Fruit fly (Drosophila melanogaster) whole organism, embryonic: Measurements from ENCODE around the gene CSN3.
A peak's percentile ranks its signal among the peaks of the same experiment; 100 is the strongest.

ENCODE experiments used
- Ada2b ChIP-seq: fragments of 200-800 bp; sonication (Bioruptor generic); IDR thresholded peaks from 2 replicates; pipeline ENCODE4 v1.3.6; 2022; ENCODE audit warnings: missing biosample characterization, missing genetic modification characterization
- Atf-2 ChIP-seq: fragments of 200-800 bp; sonication (Bioruptor generic); optimal IDR thresholded peaks from 2 replicates; lab custom pipeline; 2016; ENCODE audit warnings: missing biosample characterization, missing genetic modification characterization
- CG10267 ChIP-seq: fragments of 200-800 bp; sonication (Bioruptor generic); optimal IDR thresholded peaks from 2 replicates; lab custom pipeline; 2018; ENCODE audit warnings: missing biosample characterization, mild to moderate bottlenecking, missing genetic modification characterization, moderate library complexity
- CG11695 ChIP-seq: fragments of 200-800 bp; sonication (Bioruptor generic); IDR thresholded peaks from 3 replicates; pipeline ENCODE4 v1.3.6; 2022; ENCODE audit warnings: missing biosample characterization, missing genetic modification characterization
- CG12236 ChIP-seq: fragments of 200-800 bp; sonication (Bioruptor generic); optimal IDR thresholded peaks from 2 replicates; lab custom pipeline; 2016; ENCODE audit warnings: missing biosample characterization, missing genetic modification characterization
- CG12942 ChIP-seq: fragments of 200-800 bp; sonication (Bioruptor generic); optimal IDR thresholded peaks from 3 replicates; lab custom pipeline; 2016; ENCODE audit warnings: missing biosample characterization, missing genetic modification characterization
- CG13287 ChIP-seq: fragments of 200-800 bp; sonication (Bioruptor generic); IDR thresholded peaks from 2 replicates; pipeline ENCODE4 v1.3.6; 2022; ENCODE audit warnings: missing biosample characterization, missing genetic modification characterization; ENCODE audit not compliant: partially characterized antibody
- CG14441 ChIP-seq: fragments of 200-800 bp; sonication (Bioruptor generic); IDR thresholded peaks from 2 replicates; pipeline ENCODE4 v1.3.6; 2022; ENCODE audit warnings: missing biosample characterization, missing genetic modification characterization
- CG14710 ChIP-seq: fragments of 200-800 bp; sonication (Bioruptor generic); optimal IDR thresholded peaks from 3 replicates; lab custom pipeline; 2019; ENCODE audit warnings: missing biosample characterization, mild to moderate bottlenecking, missing genetic modification characterization, moderate library complexity
- CG14860 ChIP-seq: fragments of 200-800 bp; sonication (Bioruptor generic); IDR thresholded peaks from 3 replicates; pipeline ENCODE4 v1.3.6; 2022; ENCODE audit warnings: missing biosample characterization, missing genetic modification characterization; ENCODE audit not compliant: partially characterized antibody
- CG1602 ChIP-seq: fragments of 200-800 bp; sonication (Bioruptor generic); optimal IDR thresholded peaks from 3 replicates; lab custom pipeline; 2016; ENCODE audit warnings: missing biosample characterization, missing genetic modification characterization
- CG1647 ChIP-seq: fragments of 200-800 bp; sonication (Bioruptor generic); optimal IDR thresholded peaks from 3 replicates; lab custom pipeline; 2016; ENCODE audit warnings: missing biosample characterization, missing genetic modification characterization
- CG17186 ChIP-seq: fragments of 200-800 bp; sonication (Bioruptor generic); optimal IDR thresholded peaks from 3 replicates; lab custom pipeline; 2017; ENCODE audit warnings: missing biosample characterization, missing genetic modification reagents, missing genetic modification characterization
- CG17829 ChIP-seq: fragments of 200-800 bp; optimal IDR thresholded peaks from 2 replicates; lab custom pipeline; 2019; ENCODE audit warnings: missing biosample characterization, mild to moderate bottlenecking, missing genetic modification characterization, moderate library complexity
- CG1792 ChIP-seq: fragments of 200-800 bp; sonication (Bioruptor generic); optimal IDR thresholded peaks from 2 replicates; lab custom pipeline; 2016; ENCODE audit warnings: missing biosample characterization, missing genetic modification characterization
- CG31441 ChIP-seq: fragments of 200-800 bp; sonication (Bioruptor generic); IDR thresholded peaks from 2 replicates; pipeline ENCODE4 v1.3.6; 2022; ENCODE audit warnings: missing biosample characterization, missing genetic modification characterization
- CG32772 ChIP-seq: fragments of 200-800 bp; sonication (Bioruptor generic); IDR thresholded peaks from 2 replicates; pipeline ENCODE4 v1.3.6; 2022; ENCODE audit warnings: missing biosample characterization, missing genetic modification characterization
- CG3281 ChIP-seq: fragments of 200-800 bp; sonication (Bioruptor generic); optimal IDR thresholded peaks from 3 replicates; lab custom pipeline; 2017; ENCODE audit warnings: missing biosample characterization, mild to moderate bottlenecking, missing genetic modification characterization
- CG34376 ChIP-seq: fragments of 200-800 bp; sonication (Bioruptor generic); optimal IDR thresholded peaks from 2 replicates; lab custom pipeline; 2018; ENCODE audit warnings: missing biosample characterization, mild to moderate bottlenecking, missing genetic modification characterization
- CG4360 ChIP-seq: fragments of 200-800 bp; sonication (Bioruptor generic); IDR thresholded peaks from 2 replicates; pipeline ENCODE4 v1.3.6; 2022; ENCODE audit warnings: missing biosample characterization, missing genetic modification characterization
- CG5245 ChIP-seq: fragments of 200-800 bp; sonication (Bioruptor generic); optimal IDR thresholded peaks from 3 replicates; lab custom pipeline; 2016; ENCODE audit warnings: missing biosample characterization, missing genetic modification characterization
- CG8765 ChIP-seq: fragments of 200-800 bp; sonication (Bioruptor generic); IDR thresholded peaks from 2 replicates; pipeline ENCODE4 v1.3.6; 2022; ENCODE audit warnings: missing biosample characterization, missing genetic modification characterization
- CG8924 ChIP-seq: fragments of 200-800 bp; optimal IDR thresholded peaks from 3 replicates; lab custom pipeline; 2019; ENCODE audit warnings: missing biosample characterization, mild to moderate bottlenecking, missing genetic modification characterization, moderate library complexity
- CG8944 ChIP-seq: fragments of 200-800 bp; sonication (Bioruptor generic); optimal IDR thresholded peaks from 3 replicates; lab custom pipeline; 2016; ENCODE audit warnings: missing biosample characterization, missing genetic modification characterization
- CG9437 ChIP-seq: fragments of 200-800 bp; sonication (Bioruptor generic); optimal IDR thresholded peaks from 2 replicates; lab custom pipeline; 2018; ENCODE audit warnings: missing biosample characterization, mild to moderate bottlenecking, missing genetic modification characterization
- CG9932 ChIP-seq: fragments of 200-800 bp; sonication (Bioruptor generic); IDR thresholded peaks from 2 replicates; pipeline ENCODE4 v1.3.6; 2022; ENCODE audit warnings: missing biosample characterization, missing genetic modification characterization
- CkIIα-i1 ChIP-seq: fragments of 200-800 bp; sonication (Bioruptor generic); IDR thresholded peaks from 2 replicates; pipeline ENCODE4 v1.3.6; 2022; ENCODE audit warnings: missing biosample characterization, missing genetic modification characterization
- Dip2 ChIP-seq: fragments of 200-800 bp; sonication (Bioruptor generic); IDR thresholded peaks from 2 replicates; pipeline ENCODE4 v1.3.6; 2022; ENCODE audit warnings: missing biosample characterization, missing genetic modification characterization
- Fer1 ChIP-seq: fragments of 200-800 bp; sonication (Bioruptor generic); optimal IDR thresholded peaks from 2 replicates; lab custom pipeline; 2017; ENCODE audit warnings: missing biosample characterization, mild to moderate bottlenecking, missing genetic modification characterization
- GATAe ChIP-seq: fragments of 200-800 bp; sonication (Bioruptor generic); conservative IDR thresholded peaks from 2 replicates; pipeline ENCODE4 v1.3.6; 2022; ENCODE audit warnings: missing biosample characterization, missing genetic modification characterization
- Gug ChIP-seq: fragments of 200-800 bp; sonication (Bioruptor generic); IDR thresholded peaks from 4 replicates; pipeline ENCODE4 v1.3.6; 2022; ENCODE audit warnings: missing biosample characterization, missing genetic modification characterization
- HLH54F ChIP-seq: fragments of 200-800 bp; sonication (Bioruptor generic); optimal IDR thresholded peaks from 3 replicates; lab custom pipeline; 2016; ENCODE audit warnings: missing biosample characterization, missing genetic modification characterization
- HmgZ ChIP-seq: fragments of 200-800 bp; sonication (Bioruptor generic); optimal IDR thresholded peaks from 2 replicates; lab custom pipeline; 2018; ENCODE audit warnings: missing biosample characterization, mild to moderate bottlenecking, missing genetic modification characterization
- Ptx1 ChIP-seq: fragments of 200-800 bp; sonication (Bioruptor generic); IDR thresholded peaks from 2 replicates; pipeline ENCODE4 v1.3.6; 2022; ENCODE audit warnings: missing biosample characterization, missing genetic modification characterization
- Sox100B ChIP-seq: fragments of 200-800 bp; sonication (Bioruptor generic); optimal IDR thresholded peaks from 3 replicates; lab custom pipeline; 2018; ENCODE audit warnings: missing biosample characterization, mild to moderate bottlenecking, missing genetic modification characterization
- Tbp ChIP-seq: fragments of >200 bp; optimal IDR thresholded peaks from 2 replicates; lab custom pipeline; 2018; ENCODE audit warnings: missing biosample characterization, missing genetic modification characterization
- Xbp1 ChIP-seq: fragments of 200-800 bp; sonication (Bioruptor generic); optimal IDR thresholded peaks from 3 replicates; lab custom pipeline; 2016; ENCODE audit warnings: missing biosample characterization, mild to moderate bottlenecking, missing genetic modification characterization
- aop ChIP-seq: fragments of 200-800 bp; sonication (Bioruptor generic); IDR thresholded peaks from 2 replicates; pipeline ENCODE4 v1.3.6; 2022; ENCODE audit warnings: missing biosample characterization, missing genetic modification characterization
- ato ChIP-seq: fragments of 200-800 bp; sonication (Bioruptor generic); IDR thresholded peaks from 2 replicates; pipeline ENCODE4 v1.3.6; 2022; ENCODE audit warnings: missing biosample characterization, missing genetic modification characterization; ENCODE audit not compliant: partially characterized antibody
- btn ChIP-seq: fragments of 200-800 bp; sonication (Bioruptor generic); optimal IDR thresholded peaks from 2 replicates; lab custom pipeline; 2016; ENCODE audit warnings: missing biosample characterization, missing genetic modification characterization
- cg ChIP-seq: fragments of 200-800 bp; sonication (Bioruptor generic); optimal IDR thresholded peaks from 3 replicates; lab custom pipeline; 2019; ENCODE audit warnings: missing biosample characterization, mild to moderate bottlenecking, missing genetic modification characterization, moderate library complexity
- corto ChIP-seq: fragments of 200-800 bp; sonication (Bioruptor generic); optimal IDR thresholded peaks from 2 replicates; lab custom pipeline; 2016; ENCODE audit warnings: missing biosample characterization, mild to moderate bottlenecking, missing genetic modification characterization, moderate library complexity
- en ChIP-seq: fragments of 200-800 bp; sonication (Bioruptor generic); optimal IDR thresholded peaks from 2 replicates; lab custom pipeline; 2016; ENCODE audit warnings: missing biosample characterization, missing genetic modification characterization
- fd3F ChIP-seq: fragments of 200-800 bp; sonication (Bioruptor generic); optimal IDR thresholded peaks from 2 replicates; lab custom pipeline; 2018; ENCODE audit warnings: missing biosample characterization, mild to moderate bottlenecking, missing genetic modification characterization, moderate library complexity
- hbn ChIP-seq: fragments of 200-800 bp; sonication (Bioruptor generic); IDR thresholded peaks from 2 replicates; pipeline ENCODE4 v1.3.6; 2022; ENCODE audit warnings: missing biosample characterization, missing genetic modification characterization; ENCODE audit not compliant: partially characterized antibody
- oc ChIP-seq: fragments of 200-800 bp; sonication (Bioruptor generic); optimal IDR thresholded peaks from 2 replicates; lab custom pipeline; 2018; ENCODE audit warnings: missing biosample characterization, mild to moderate bottlenecking, missing genetic modification characterization, moderate library complexity
- onecut ChIP-seq: fragments of 200-800 bp; sonication (Bioruptor generic); IDR thresholded peaks from 2 replicates; pipeline ENCODE4 v1.3.6; 2022; ENCODE audit warnings: missing biosample characterization, missing genetic modification characterization
- run ChIP-seq: fragments of 200-800 bp; sonication (Bioruptor generic); optimal IDR thresholded peaks from 3 replicates; lab custom pipeline; 2018; ENCODE audit warnings: missing biosample characterization, mild to moderate bottlenecking, missing genetic modification characterization
- trh ChIP-seq: fragments of 200-800 bp; sonication (Bioruptor generic); optimal IDR thresholded peaks from 2 replicates; lab custom pipeline; 2016; ENCODE audit warnings: missing biosample characterization, missing genetic modification characterization
- vvl ChIP-seq: fragments of 200-800 bp; sonication (Bioruptor generic); IDR thresholded peaks from 2 replicates; pipeline ENCODE4 v1.3.6; 2022; ENCODE audit warnings: missing biosample characterization, missing genetic modification characterization
- wor ChIP-seq: fragments of 200-800 bp; sonication (Bioruptor generic); IDR thresholded peaks from 2 replicates; pipeline ENCODE4 v1.3.6; 2022; ENCODE audit warnings: missing biosample characterization, missing genetic modification characterization

Gene CSN3

dm6 chr3L:20798325-20798846 lies 43.0 kb downstream of the CSN3 start, which contains the start of the genes CG3698 and tzn (continued):
- TF ChIP-seq CG13287 (GFP tag; lab: Robert Waterston, UW) = peak; percentile 43; the same call in 1 of the 2 replicates
- TF ChIP-seq CG9932 (GFP tag; lab: Robert Waterston, UW) = peak; percentile 86; the same call in 1 of the 2 replicates
- TF ChIP-seq Ada2b (GFP tag; lab: Robert Waterston, UW) = peak; percentile 82
- TF ChIP-seq btn (GFP tag; lab: Kevin White, UChicago) = peak; percentile 71
- TF ChIP-seq Dip2 = no peak
- peak; percentile 92 for TF ChIP-seq CG32772 (GFP tag; lab: Robert Waterston, UW)
- peak; percentile 91 for TF ChIP-seq Ptx1
- peak; percentile 94 for TF ChIP-seq Xbp1 (GFP tag; lab: Kevin White, UChicago)
- TF ChIP-seq CG12942 (GFP tag; lab: Kevin White, UChicago) = peak; percentile 89
- TF ChIP-seq CG4360 = peak; percentile 46; the same call in 1 of the 2 replicates
- TF ChIP-seq en (GFP tag; lab: Kevin White, UChicago) = peak; percentile 85
- TF ChIP-seq CG34376 (GFP tag; lab: Kevin White, UChicago) = peak; percentile 93
- peak; percentile 78 for TF ChIP-seq CG8924
- peak; percentile 78 for TF ChIP-seq Atf-2 (GFP tag; lab: Kevin White, UChicago)
- TF ChIP-seq trh (GFP tag; lab: Kevin White, UChicago) = peak; percentile 94
- TF ChIP-seq run = peak; percentile 60
- TF ChIP-seq cg = no peak
- 0 out of 3 replicates have a peak, but pooled peaks have one; percentile 29 for TF ChIP-seq CG14860
- TF ChIP-seq CG8765 (GFP tag; lab: Robert Waterston, UW) = peak; percentile 82
- peak; percentile 85 for TF ChIP-seq CG17186 (GFP tag; lab: Kevin White, UChicago)
- peak; percentile 82 for TF ChIP-seq CG1602
- no peak for TF ChIP-seq oc (tag; lab: Kevin White, UChicago)
- peak; percentile 88 for TF ChIP-seq CG5245 (GFP tag; lab: Kevin White, UChicago)
- peak; percentile 94 for TF ChIP-seq HmgZ (tag; lab: Kevin White, UChicago)
- peak; percentile 68 for TF ChIP-seq CG1792
- no peak for TF ChIP-seq Tbp (GFP tag; lab: Kevin White, UChicago)
- TF ChIP-seq CG14710 = peak; percentile 93
- TF ChIP-seq corto (GFP tag; lab: Kevin White, UChicago) = no peak
- peak; percentile 79 for TF ChIP-seq CG12236 (GFP tag; lab: Kevin White, UChicago)
- peak; percentile 88 for TF ChIP-seq CG10267 (tag; lab: Kevin White, UChicago)
- TF ChIP-seq Sox100B (GFP tag; lab: Kevin White, UChicago) = no peak
- TF ChIP-seq onecut = peak; percentile 91
- peak; percentile 71 for TF ChIP-seq CG1647 (GFP tag; lab: Kevin White, UChicago)
- peak; percentile 14; the same call in 1 of the 2 replicates for TF ChIP-seq hbn
- 0 out of 2 replicates have a peak, but pooled peaks have one; percentile 48 for TF ChIP-seq aop (GFP tag; lab: Robert Waterston, UW)
- TF ChIP-seq GATAe = peak; percentile 87
- peak; percentile 76 for TF ChIP-seq CG11695 (GFP tag; lab: Robert Waterston, UW)
- peak; percentile 89 for TF ChIP-seq CG14441
- TF ChIP-seq vvl = peak; percentile 97
- TF ChIP-seq Fer1 = peak; percentile 96
- peak; percentile 75 for TF ChIP-seq wor (GFP tag; lab: Robert Waterston, UW)
- TF ChIP-seq fd3F = peak; percentile 89
- peak; percentile 86 for TF ChIP-seq CkIIα-i1 (GFP tag; lab: Robert Waterston, UW)
- TF ChIP-seq CG17829 (tag; lab: Kevin White, UChicago) = peak; percentile 89
- no peak; the same call in 1 of the 2 replicates for TF ChIP-seq CG31441 (GFP tag; lab: Robert Waterston, UW)
- no peak for TF ChIP-seq ato (GFP tag; lab: Robert Waterston, UW)
- peak; percentile 95 for TF ChIP-seq CG3281 (GFP tag; lab: Kevin White, UChicago)
- TF ChIP-seq Gug (GFP tag; lab: Robert Waterston, UW) = peak; percentile 69; the same call in 3 of the 4 replicates
- peak; percentile 84 for TF ChIP-seq CG9437
- peak; percentile 81 for TF ChIP-seq HLH54F (GFP tag; lab: Kevin White, UChicago)
- peak; percentile 70 for TF ChIP-seq CG8944 (GFP tag; lab: Kevin White, UChicago)
